Fruit fly (Drosophila melanogaster): ENCODE results near the gene TpnC73F.

The TpnC73F gene

DNA sequence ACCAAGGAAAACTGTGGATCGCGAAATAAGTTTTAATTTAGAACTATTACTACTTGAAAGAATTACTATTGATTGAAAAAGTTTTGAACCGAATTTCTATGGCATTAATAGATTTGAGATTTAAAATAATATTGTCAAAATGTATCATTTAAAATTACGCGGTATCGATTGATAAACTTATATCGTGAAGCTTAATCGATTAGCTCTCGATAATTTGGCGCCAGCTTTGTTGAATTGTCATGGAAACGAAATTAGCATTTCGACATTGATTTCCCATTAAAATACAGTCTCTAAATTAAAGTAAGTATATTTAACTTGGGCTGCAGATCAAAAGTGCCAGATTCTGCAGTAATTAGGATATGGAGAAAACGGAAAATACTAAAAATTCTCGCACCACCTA, 18.6 kb upstream of the TpnC73F start, which contains the start of gene CG7730 (continued):
- TF ChIP-seq CG3065 (GFP tag; optimal IDR thresholded peaks at IDR 0.05) (no peak), luna (GFP tag; optimal IDR thresholded peaks at IDR 0.05) (no peak), unc-4 (GFP tag; IDR thresholded peaks at IDR 0.05; ENCODE audit: partially characterized antibody) (0 out of 2 replicates have a peak, but pooled peaks have one; percentile 45), CG12219 (GFP tag; optimal IDR thresholded peaks at IDR 0.05) (no peak), CG7928 (GFP tag; optimal IDR thresholded peaks at IDR 0.05) (no peak), vfl (GFP tag; optimal IDR thresholded peaks at IDR 0.05) (no peak), Hsf (GFP tag; optimal IDR thresholded peaks at IDR 0.05) (no peak), Jarid2 (GFP tag; optimal IDR thresholded peaks at IDR 0.05) (no peak), pita (GFP tag; optimal IDR thresholded peaks at IDR 0.05) (no peak), phol (tag; optimal IDR thresholded peaks at IDR 0.05) (no peak), Sox102F (GFP tag; optimal IDR thresholded peaks at IDR 0.05) (no peak), ato (GFP tag; IDR thresholded peaks at IDR 0.05; ENCODE audit: partially characterized antibody) (peak; percentile 16; the same call in 1 of the 2 replicates), ase (GFP tag; IDR thresholded peaks at IDR 0.05) (no peak), ash1 (GFP tag; optimal IDR thresholded peaks at IDR 0.05) (no peak), CG10209 (GFP tag; optimal IDR thresholded peaks at IDR 0.05) (no peak), Dp (GFP tag; optimal IDR thresholded peaks at IDR 0.05) (peak; percentile 81), CG16813 (GFP tag; IDR thresholded peaks at IDR 0.05; ENCODE audit: partially characterized antibody) (peak; percentile 40; the same call in 1 of the 3 replicates), CG11695 (GFP tag; IDR thresholded peaks at IDR 0.05) (no peak), eyg (GFP tag; optimal IDR thresholded peaks at IDR 0.05) (no peak), gfzf (GFP tag; optimal IDR thresholded peaks at IDR 0.05) (no peak), CG18011 (GFP tag; optimal IDR thresholded peaks at IDR 0.05) (no peak), BEAF-32 (GFP tag; optimal IDR thresholded peaks at IDR 0.05) (peak; percentile 38), gsb (GFP tag; IDR thresholded peaks at IDR 0.05) (no peak), nmo (GFP tag; optimal IDR thresholded peaks at IDR 0.05) (no peak), az2 (GFP tag; optimal IDR thresholded peaks at IDR 0.05) (no peak), zfh2 (GFP tag; optimal IDR thresholded peaks at IDR 0.05) (no peak), CG34224 (GFP tag; IDR thresholded peaks at IDR 0.05; ENCODE audit: partially characterized antibody) (peak; percentile 72), Taf1 (GFP tag; IDR thresholded peaks at IDR 0.05) (no peak), stwl (tag; optimal IDR thresholded peaks at IDR 0.05) (no peak), lov (optimal IDR thresholded peaks at IDR 0.05) (no peak), lov (GFP tag; IDR thresholded peaks at IDR 0.05) (no peak), ci (GFP tag; IDR thresholded peaks at IDR 0.05) (no peak), CG7963 (GFP tag; IDR thresholded peaks at IDR 0.05; ENCODE audit: partially characterized antibody) (peak; percentile 48; the same call in 1 of the 3 replicates), Doc2 (GFP tag; IDR thresholded peaks at IDR 0.05) (no peak), sna (GFP tag; IDR thresholded peaks at IDR 0.05; ENCODE audit: partially characterized antibody) (0 out of 2 replicates have a peak, but pooled peaks have one; percentile 50), oc (tag; optimal IDR thresholded peaks at IDR 0.05) (no peak), Atf3 (GFP tag; optimal IDR thresholded peaks at IDR 0.05) (no peak), tll (GFP tag; optimal IDR thresholded peaks at IDR 0.05) (no peak), hb (GFP tag; IDR thresholded peaks at IDR 0.05; ENCODE audit: partially characterized antibody) (peak; percentile 32; the same call in 1 of the 3 replicates), dm (GFP tag; optimal IDR thresholded peaks at IDR 0.05) (no peak), CG2116 (GFP tag; optimal IDR thresholded peaks at IDR 0.05) (peak; percentile 29), CG8281 (tag; optimal IDR thresholded peaks at IDR 0.05) (no peak), so (GFP tag; IDR thresholded peaks at IDR 0.05) (no peak), CG7357 (GFP tag; IDR thresholded peaks at IDR 0.05) (no peak), hbn (GFP tag; IDR thresholded peaks at IDR 0.05; ENCODE audit: partially characterized antibody) (peak; percentile 58; the same call in 1 of the 2 replicates), CG18764 (GFP tag; optimal IDR thresholded peaks at IDR 0.05) (no peak), CG4617 (GFP tag; optimal IDR thresholded peaks at IDR 0.05; ENCODE audit: borderline replicate concordance) (no peak), HLHmδ (GFP tag; optimal IDR thresholded peaks at IDR 0.05) (no peak), pb (GFP tag; optimal IDR thresholded peaks at IDR 0.05) (no peak), CG10431 (GFP tag; optimal IDR thresholded peaks at IDR 0.05) (no peak)
